Fruit fly (Drosophila melanogaster) whole organism: ENCODE measurements around the gene CG7443.

Source experiments
- CG8478 ChIP-seq: fragments of >200 bp; optimal IDR thresholded peaks from 2 replicates; lab custom pipeline; 2018; ENCODE audit warnings: inconsistent platforms
- Dll ChIP-seq: fragments of >200 bp; optimal IDR thresholded peaks from 2 replicates; lab custom pipeline; 2017
- pan ChIP-seq: fragments of >200 bp; optimal IDR thresholded peaks from 2 replicates; lab custom pipeline; 2017
- psq ChIP-seq: fragments of >200 bp; optimal IDR thresholded peaks from 2 replicates; lab custom pipeline; 2017
- usp ChIP-seq: fragments of >200 bp; optimal IDR thresholded peaks from 2 replicates; lab custom pipeline; 2017; ENCODE audit warnings: missing biosample characterization, missing genetic modification characterization, mixed read lengths

DNA sequence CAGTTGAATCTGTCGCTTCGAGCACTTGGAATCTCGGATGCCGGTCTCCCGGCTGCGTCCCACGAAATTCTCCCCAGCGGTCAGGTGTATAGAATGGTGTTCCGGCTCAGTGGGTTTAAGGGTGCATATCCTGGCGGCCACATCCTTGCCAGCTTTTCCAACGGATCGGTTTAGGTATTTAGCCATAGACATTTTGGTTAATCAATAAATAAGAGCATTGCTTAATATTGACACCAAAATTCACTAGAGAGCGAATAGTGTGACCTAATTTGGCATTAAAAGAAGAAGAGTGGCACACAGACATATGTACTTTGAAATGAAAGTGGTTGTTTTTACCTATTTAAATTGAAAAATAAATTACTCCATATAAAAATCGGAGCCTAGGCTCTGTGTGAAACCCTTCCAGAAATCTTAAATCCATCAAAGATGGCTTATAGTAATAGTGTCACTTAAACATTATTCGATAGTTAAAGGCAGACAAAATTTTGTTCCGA is 19.2 kb downstream of the CG7443 start, which contains the start of the genes PNKP and COX7AL:
- TF ChIP-seq CG8478 (lab: Kevin White, UChicago) (no peak), usp (GFP tag; lab: Kevin White, UChicago) (no peak), psq (lab: Kevin White, UChicago) (no peak), Dll (no peak), pan (lab: Kevin White, UChicago) (no peak)
